Worm (Caenorhabditis elegans) whole organism, young adult: ENCODE results near the gene C56G2.4.
A peak's percentile ranks its signal among the peaks of the same experiment; 100 is the strongest.

Experiments used
- B0019.2 ChIP-seq: fragments of 200-800 bp; sonication (Bioruptor generic); conservative IDR thresholded peaks from 2 replicates; pipeline ENCODE4 v1.3.6; 2022; ENCODE audit warnings: missing genetic modification reagents, missing genetic modification characterization, missing compliant biosample characterization
- B0261.1 ChIP-seq: sonication (generic microtip); optimal IDR thresholded peaks from 2 replicates; lab custom pipeline; 2016; ENCODE audit warnings: mild to moderate bottlenecking, missing genetic modification characterization, moderate library complexity, missing compliant biosample characterization
- B0336.3 ChIP-seq: fragments of 200-800 bp; sonication (Bioruptor generic); IDR thresholded peaks from 2 replicates; pipeline ENCODE4 v1.3.6; 2022; ENCODE audit warnings: missing genetic modification characterization, missing compliant biosample characterization
- C06A6.2 ChIP-seq: fragments of 200-800 bp; sonication (Bioruptor generic); conservative IDR thresholded peaks from 2 replicates; pipeline ENCODE4 v1.3.6; 2022; ENCODE audit warnings: missing genetic modification characterization, missing compliant biosample characterization
- F22D6.2 ChIP-seq: sonication (generic microtip); optimal IDR thresholded peaks from 2 replicates; lab custom pipeline; 2016; ENCODE audit warnings: mild to moderate bottlenecking, missing genetic modification characterization, missing compliant biosample characterization
- F52B5.7 ChIP-seq: sonication (generic microtip); optimal IDR thresholded peaks from 2 replicates; lab custom pipeline; 2016; ENCODE audit warnings: mild to moderate bottlenecking, missing genetic modification characterization, missing compliant biosample characterization
- F55B11.4 ChIP-seq: sonication (generic microtip); optimal IDR thresholded peaks from 2 replicates; lab custom pipeline; 2016; ENCODE audit warnings: missing compliant biosample characterization, missing genetic modification characterization, borderline replicate concordance; ENCODE audit not compliant: insufficient read depth
- F57A8.1 ChIP-seq: fragments of 200-800 bp; sonication (Bioruptor generic); optimal IDR thresholded peaks from 2 replicates; lab custom pipeline; 2018; ENCODE audit warnings: mild to moderate bottlenecking, missing genetic modification characterization, moderate library complexity, missing compliant biosample characterization
- K11D2.4 ChIP-seq: fragments of 200-800 bp; sonication (Bioruptor generic); IDR thresholded peaks from 2 replicates; pipeline ENCODE4 v1.3.6; 2022; ENCODE audit warnings: missing genetic modification reagents, missing genetic modification characterization, missing compliant biosample characterization
- K12H6.12 ChIP-seq: fragments of 200-800 bp; sonication (Bioruptor generic); optimal IDR thresholded peaks from 2 replicates; lab custom pipeline; 2018; ENCODE audit warnings: mild to moderate bottlenecking, missing genetic modification characterization, missing compliant biosample characterization
- T07F8.4 ChIP-seq: sonication (generic microtip); optimal IDR thresholded peaks from 2 replicates; lab custom pipeline; 2016; ENCODE audit warnings: mild to moderate bottlenecking, missing genetic modification characterization, moderate library complexity, missing compliant biosample characterization
- T26A5.8 ChIP-seq: sonication (generic microtip); optimal IDR thresholded peaks from 2 replicates; lab custom pipeline; 2016; ENCODE audit warnings: missing genetic modification characterization, missing compliant biosample characterization
- Y53G8AR.9 ChIP-seq: fragments of 200-800 bp; sonication (Bioruptor generic); conservative IDR thresholded peaks from 2 replicates; pipeline ENCODE4 v1.3.6; 2022; ENCODE audit warnings: missing genetic modification reagents, missing genetic modification characterization, missing compliant biosample characterization
- Y56A3A.18 ChIP-seq: fragments of 200-800 bp; sonication (Bioruptor generic); IDR thresholded peaks from 2 replicates; pipeline ENCODE4 v1.3.6; 2022; ENCODE audit warnings: missing genetic modification reagents, missing genetic modification characterization, missing compliant biosample characterization
- Y67H2A.10 ChIP-seq: fragments of 200-800 bp; sonication (Bioruptor generic); conservative IDR thresholded peaks from 2 replicates; pipeline ENCODE4 v1.3.6; 2022; ENCODE audit warnings: missing genetic modification reagents, missing genetic modification characterization, missing compliant biosample characterization
- Y79H2A.3 ChIP-seq: fragments of 200-800 bp; sonication (Bioruptor generic); conservative IDR thresholded peaks from 2 replicates; pipeline ENCODE4 v1.3.6; 2022; ENCODE audit warnings: missing genetic modification reagents, missing genetic modification characterization, missing compliant biosample characterization
- ZK185.1 ChIP-seq: sonication (generic microtip); optimal IDR thresholded peaks from 2 replicates; lab custom pipeline; 2016; ENCODE audit warnings: mild to moderate bottlenecking, missing genetic modification characterization, missing compliant biosample characterization; ENCODE audit not compliant: poor library complexity, severe bottlenecking
- athp-1 ChIP-seq: sonication (generic microtip); optimal IDR thresholded peaks from 2 replicates; lab custom pipeline; 2017; ENCODE audit warnings: mild to moderate bottlenecking, missing genetic modification characterization, missing compliant biosample characterization
- cebp-2 ChIP-seq: fragments of 200-800 bp; sonication (Bioruptor generic); IDR thresholded peaks from 2 replicates; pipeline ENCODE4 v1.3.6; 2022; ENCODE audit warnings: missing genetic modification characterization, missing compliant biosample characterization
- ceh-100 ChIP-seq: fragments of 200-800 bp; sonication (Bioruptor generic); IDR thresholded peaks from 2 replicates; pipeline ENCODE4 v1.3.6; 2022; ENCODE audit warnings: missing genetic modification reagents, missing genetic modification characterization, missing compliant biosample characterization
- ceh-58 ChIP-seq: fragments of 200-800 bp; sonication (Bioruptor generic); IDR thresholded peaks from 2 replicates; pipeline ENCODE4 v1.3.6; 2022; ENCODE audit warnings: missing genetic modification characterization, missing compliant biosample characterization
- chd-7 ChIP-seq: sonication (generic microtip); optimal IDR thresholded peaks from 2 replicates; lab custom pipeline; 2016; ENCODE audit warnings: mild to moderate bottlenecking, missing genetic modification characterization, moderate library complexity, missing compliant biosample characterization
- dpff-1 ChIP-seq: sonication (generic microtip); optimal IDR thresholded peaks from 2 replicates; lab custom pipeline; 2017; ENCODE audit warnings: mild to moderate bottlenecking, missing genetic modification characterization, missing compliant biosample characterization
- efl-1 ChIP-seq: fragments of 150-350 bp; optimal IDR thresholded peaks from 2 replicates; lab custom pipeline; 2014; ENCODE audit warnings: missing biosample characterization, missing genetic modification reagents, missing genetic modification characterization
- hmg-20 ChIP-seq: fragments of 200-800 bp; sonication (Bioruptor generic); IDR thresholded peaks from 2 replicates; pipeline ENCODE4 v1.3.6; 2022; ENCODE audit warnings: missing genetic modification reagents, missing genetic modification characterization, missing compliant biosample characterization
- hrde-1 ChIP-seq: sonication (generic microtip); optimal IDR thresholded peaks from 2 replicates; lab custom pipeline; 2016; ENCODE audit warnings: missing genetic modification characterization, mild to moderate bottlenecking, missing compliant biosample characterization, moderate library complexity, missing genotype, missing genetic modification reagents, borderline replicate concordance
- lag-1 ChIP-seq: fragments of 200-800 bp; sonication (Bioruptor generic); IDR thresholded peaks from 2 replicates; pipeline ENCODE4 v1.3.6; 2022; ENCODE audit warnings: missing genetic modification reagents, missing genetic modification characterization, missing compliant biosample characterization
- let-526 ChIP-seq: fragments of 200-800 bp; sonication (Bioruptor generic); IDR thresholded peaks from 2 replicates; pipeline ENCODE4 v1.3.6; 2022; ENCODE audit warnings: missing genetic modification reagents, missing genetic modification characterization, missing compliant biosample characterization
- lin-26 ChIP-seq: fragments of 200-800 bp; sonication (Bioruptor generic); IDR thresholded peaks from 2 replicates; pipeline ENCODE4 v1.3.6; 2022; ENCODE audit warnings: missing genetic modification reagents, missing genetic modification characterization, missing compliant biosample characterization
- lin-35 ChIP-seq, 3 experiments: fragments of 150-350 bp in 2 of 3; sonication (generic microtip) in 1 of 3; optimal IDR thresholded peaks; 2 replicates each; lab custom pipeline; 2014 to 2018; ENCODE audit warnings: missing biosample characterization in 3 of 3, missing genetic modification characterization in 3 of 3, missing genetic modification reagents in 3 of 3
- lin-54 ChIP-seq: fragments of 200-800 bp; sonication (Bioruptor generic); optimal IDR thresholded peaks from 2 replicates; lab custom pipeline; 2018; ENCODE audit warnings: mild to moderate bottlenecking, missing genetic modification characterization, missing compliant biosample characterization
- lir-1 ChIP-seq: fragments of 200-800 bp; sonication (Bioruptor generic); conservative IDR thresholded peaks from 2 replicates; pipeline ENCODE4 v1.3.6; 2022; ENCODE audit warnings: missing genetic modification reagents, missing genetic modification characterization, missing compliant biosample characterization
- madf-10 ChIP-seq: sonication (generic microtip); optimal IDR thresholded peaks from 2 replicates; lab custom pipeline; 2016; ENCODE audit warnings: mild to moderate bottlenecking, missing genetic modification characterization, missing compliant biosample characterization
- mel-28 ChIP-seq: sonication (generic microtip); optimal IDR thresholded peaks from 2 replicates; lab custom pipeline; 2016; ENCODE audit warnings: borderline replicate concordance, mild to moderate bottlenecking, missing genetic modification characterization, missing compliant biosample characterization
- mxl-1 ChIP-seq: sonication (generic microtip); optimal IDR thresholded peaks from 2 replicates; lab custom pipeline; 2016; ENCODE audit warnings: missing genetic modification characterization, missing compliant biosample characterization
- nfya-2 ChIP-seq: fragments of 200-800 bp; sonication (Bioruptor generic); IDR thresholded peaks from 2 replicates; pipeline ENCODE4 v1.3.6; 2022; ENCODE audit warnings: missing genetic modification reagents, missing genetic modification characterization, missing compliant biosample characterization
- nhr-179 ChIP-seq: sonication (generic microtip); optimal IDR thresholded peaks from 2 replicates; lab custom pipeline; 2016; ENCODE audit warnings: mild to moderate bottlenecking, missing genetic modification characterization, missing compliant biosample characterization
- nhr-27 ChIP-seq: fragments of 200-800 bp; sonication (Bioruptor generic); optimal IDR thresholded peaks from 2 replicates; lab custom pipeline; 2018; ENCODE audit warnings: mild to moderate bottlenecking, missing genetic modification characterization, moderate library complexity, missing compliant biosample characterization
- nhr-90 ChIP-seq: sonication (generic microtip); optimal IDR thresholded peaks from 2 replicates; lab custom pipeline; 2016; ENCODE audit warnings: missing genotype, mild to moderate bottlenecking, missing genetic modification characterization, missing compliant biosample characterization
- pha-4 ChIP-seq: fragments of 150-350 bp; sonication (generic microtip); optimal IDR thresholded peaks from 2 replicates; lab custom pipeline; 2014; ENCODE audit warnings: missing biosample characterization, missing genetic modification reagents, missing genetic modification characterization
- rcor-1 ChIP-seq: fragments of 200-800 bp; sonication (Bioruptor generic); IDR thresholded peaks from 2 replicates; pipeline ENCODE4 v1.3.6; 2022; ENCODE audit warnings: missing genetic modification reagents, missing genetic modification characterization, missing compliant biosample characterization
- snpc-1.3 ChIP-seq: sonication (generic microtip); optimal IDR thresholded peaks from 2 replicates; lab custom pipeline; 2017; ENCODE audit warnings: missing genetic modification characterization, mild to moderate bottlenecking, missing compliant biosample characterization, antibody characterized with exemption, moderate library complexity, missing genotype, missing genetic modification reagents; ENCODE audit not compliant: insufficient read depth
- tbx-9 ChIP-seq: sonication (generic microtip); optimal IDR thresholded peaks from 2 replicates; lab custom pipeline; 2016; ENCODE audit warnings: borderline replicate concordance, missing genetic modification characterization, inconsistent platforms, missing compliant biosample characterization
- tlf-1 ChIP-seq: fragments of 200-800 bp; sonication (Bioruptor generic); optimal IDR thresholded peaks from 2 replicates; lab custom pipeline; 2018; ENCODE audit warnings: mild to moderate bottlenecking, missing genetic modification characterization, missing compliant biosample characterization
- unc-130 ChIP-seq: sonication (generic microtip); optimal IDR thresholded peaks from 2 replicates; lab custom pipeline; 2016; ENCODE audit warnings: missing genetic modification reagents, missing genetic modification characterization, missing compliant biosample characterization
- unc-62 ChIP-seq: fragments of 150-350 bp; optimal IDR thresholded peaks from 2 replicates; lab custom pipeline; 2014; ENCODE audit warnings: missing biosample characterization, missing genetic modification reagents, missing genetic modification characterization
- zim-3 ChIP-seq: sonication (generic microtip); optimal IDR thresholded peaks from 2 replicates; lab custom pipeline; 2017; ENCODE audit warnings: mild to moderate bottlenecking, missing genetic modification characterization, moderate library complexity, missing compliant biosample characterization
- ztf-18 ChIP-seq: sonication (generic microtip); optimal IDR thresholded peaks from 2 replicates; lab custom pipeline; 2016; ENCODE audit warnings: missing genotype, mild to moderate bottlenecking, missing genetic modification characterization, missing compliant biosample characterization
- ztf-26 ChIP-seq: sonication (generic microtip); optimal IDR thresholded peaks from 2 replicates; lab custom pipeline; 2017; ENCODE audit warnings: missing genetic modification characterization, missing compliant biosample characterization

C56G2.4 gene

DNA sequence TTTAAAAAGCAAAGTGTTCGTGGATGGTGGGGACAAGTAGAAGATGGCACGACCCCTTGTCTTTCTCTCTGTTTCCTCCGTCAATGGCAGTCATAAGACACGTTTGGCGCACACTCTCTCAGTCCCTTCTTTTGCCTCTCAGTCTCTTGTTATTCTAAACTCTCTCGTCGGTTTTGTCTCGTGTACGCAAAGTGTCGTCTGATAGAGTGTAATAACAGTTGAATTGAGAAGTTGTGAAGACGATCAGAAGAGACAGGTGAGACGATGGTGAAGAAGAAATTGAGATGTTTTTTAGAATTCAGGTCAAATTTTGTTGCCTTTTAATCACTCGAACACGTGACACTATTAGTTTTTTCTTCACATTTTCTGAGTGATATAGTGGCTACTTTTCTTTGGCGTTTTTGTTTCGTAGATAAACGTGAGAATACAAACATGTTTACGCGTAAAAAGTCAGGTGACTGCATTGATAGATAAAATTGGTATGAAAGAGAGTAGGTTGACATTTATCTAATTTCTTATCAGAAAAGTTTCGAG, 28.4 kb upstream of the C56G2.4 start, which contains the start of gene F47D12.9 (continued):
- no peak for TF ChIP-seq F57A8.1 (GFP tag; lab: Kevin White, UChicago)
- TF ChIP-seq madf-10 (tag; lab: Kevin White, UChicago), result no peak
- no peak for TF ChIP-seq nhr-90 (tag; lab: Kevin White, UChicago)
- no peak for TF ChIP-seq F55B11.4 (tag; lab: Kevin White, UChicago)
- TF ChIP-seq C06A6.2, result 0 out of 2 replicates have a peak, but pooled peaks have one; percentile 26
- no peak for TF ChIP-seq let-526 (GFP tag; lab: Robert Waterston, UW)
- TF ChIP-seq Y56A3A.18, result no peak
- TF ChIP-seq ceh-58 (GFP tag; lab: Robert Waterston, UW), result no peak
- no peak for TF ChIP-seq mel-28
- no peak for TF ChIP-seq lag-1 (GFP tag; lab: Robert Waterston, UW)
- no peak for TF ChIP-seq athp-1 (tag; lab: Kevin White, UChicago)
- TF ChIP-seq F22D6.2 (tag; lab: Kevin White, UChicago), result peak; percentile 30
- no peak for TF ChIP-seq Y79H2A.3 (GFP tag; lab: Robert Waterston, UW)
- no peak for TF ChIP-seq mxl-1 (tag; lab: Kevin White, UChicago)
- no peak for TF ChIP-seq snpc-1.3 (tag; lab: Kevin White, UChicago)
- TF ChIP-seq B0261.1 (tag; lab: Kevin White, UChicago), result no peak
- TF ChIP-seq unc-62 (GFP tag; lab: Kevin White, UChicago), result no peak
- no peak for TF ChIP-seq nhr-179 (tag; lab: Kevin White, UChicago)
- TF ChIP-seq pha-4 (tag; lab: Kevin White, UChicago), result no peak
- TF ChIP-seq unc-130 (GFP tag; lab: Kevin White, UChicago), result no peak
- peak; percentile 27 for TF ChIP-seq tlf-1 (GFP tag; lab: Kevin White, UChicago)
- TF ChIP-seq Y67H2A.10 (GFP tag; lab: Robert Waterston, UW), result no peak
- peak; percentile 14 for TF ChIP-seq chd-7 (tag; lab: Kevin White, UChicago)
- TF ChIP-seq B0336.3 (GFP tag; lab: Robert Waterston, UW), result peak; percentile 46; the same call in 1 of the 2 replicates
- no peak for TF ChIP-seq efl-1
- TF ChIP-seq B0019.2 (GFP tag; lab: Robert Waterston, UW), result no peak
- no peak for TF ChIP-seq rcor-1 (GFP tag; lab: Robert Waterston, UW)
- no peak for TF ChIP-seq nfya-2
- TF ChIP-seq cebp-2 (GFP tag; lab: Robert Waterston, UW), result no peak
- TF ChIP-seq zim-3 (tag; lab: Kevin White, UChicago), result no peak
- TF ChIP-seq Y53G8AR.9 (GFP tag; lab: Robert Waterston, UW), result no peak
- no peak for TF ChIP-seq hrde-1 (tag; lab: Kevin White, UChicago)
- no peak for TF ChIP-seq tbx-9 (tag; lab: Kevin White, UChicago)
- peak; percentile 82 for TF ChIP-seq K12H6.12 (tag; lab: Kevin White, UChicago)
- no peak for TF ChIP-seq lin-35 (GFP tag; optimal IDR thresholded peaks at IDR 0.05; lab: Kevin White, UChicago)
- no peak for TF ChIP-seq ztf-18
- no peak for TF ChIP-seq T07F8.4 (tag; lab: Kevin White, UChicago)
- TF ChIP-seq lin-54 (GFP tag; lab: Kevin White, UChicago), result peak; percentile 16
- TF ChIP-seq dpff-1 (tag; lab: Kevin White, UChicago), result no peak
- no peak for TF ChIP-seq lir-1 (GFP tag; lab: Robert Waterston, UW)
- peak; percentile 47; the same call in 1 of the 2 replicates for TF ChIP-seq K11D2.4
- TF ChIP-seq F52B5.7 (tag; lab: Kevin White, UChicago), result no peak
- peak; percentile 60 for TF ChIP-seq ztf-26 (tag; lab: Kevin White, UChicago)
- no peak for TF ChIP-seq ZK185.1 (tag; lab: Kevin White, UChicago)
- no peak for TF ChIP-seq hmg-20 (GFP tag; lab: Robert Waterston, UW)
- TF ChIP-seq lin-26 (GFP tag; lab: Robert Waterston, UW), result 0 out of 2 replicates have a peak, but pooled peaks have one; percentile 38
- TF ChIP-seq ceh-100, result no peak
- no peak for TF ChIP-seq nhr-27 (tag; lab: Kevin White, UChicago)
- no peak for TF ChIP-seq T26A5.8 (tag; lab: Kevin White, UChicago)
